Worm (Caenorhabditis elegans): ENCODE measurements around the gene Y105C5A.10.
"Not testable (repeated sequence)": the region's sequence is repeated elsewhere in the genome, so short reads cannot be mapped to it uniquely, and the experiment has no call there.

ce11 chrIV:15681445-15681844, 45.9 kb downstream of the Y105C5A.10 start, which contains the start of gene Y105C5A.26:
- not testable (repeated sequence) for TF ChIP-seq unc-98 (GFP tag; IDR thresholded peaks at IDR 0.05); C16A3.4 (tag; optimal IDR thresholded peaks at IDR 0.05); ztf-11 (tag; optimal IDR thresholded peaks at IDR 0.05); nhr-237 (tag; optimal IDR thresholded peaks at IDR 0.05); nhr-76 (tag; optimal IDR thresholded peaks at IDR 0.05); egl-13 (tag; optimal IDR thresholded peaks at IDR 0.05); ces-1 (GFP tag; optimal IDR thresholded peaks at IDR 0.05); ceh-8 (GFP tag; optimal IDR thresholded peaks at IDR 0.05); zag-1 (tag; optimal IDR thresholded peaks at IDR 0.05); nhr-85 (tag); rnt-1 (tag; optimal IDR thresholded peaks at IDR 0.05); sptf-1 (tag; optimal IDR thresholded peaks at IDR 0.05)

Data from whole organism, L1 larva.